Worm (Caenorhabditis elegans): ENCODE results near the gene K09E2.1.
"Not testable (repeated sequence)": the region's sequence is repeated elsewhere in the genome, so short reads cannot be mapped to it uniquely, and the experiment has no call there.

The K09E2.1 gene

ce11 chrX:8716822-8717221 is 35.1 kb downstream of the K09E2.1 start, which contains the start of gene F53A9.7:
TSS of gene F53A9.7 (minus strand) at chrX:8716922.
- TF ChIP-seq ref-1 (GFP tag; conservative IDR thresholded peaks at IDR 0.05): no peak
- TF ChIP-seq flt-1 (GFP tag; IDR thresholded peaks at IDR 0.05): no peak
- no peak for TF ChIP-seq klf-2 (GFP tag; conservative IDR thresholded peaks at IDR 0.05)
- TF ChIP-seq tab-1 (GFP tag; IDR thresholded peaks at IDR 0.05): no peak
- no peak for TF ChIP-seq cog-1 (tag; optimal IDR thresholded peaks at IDR 0.05)
- no peak for TF ChIP-seq med-1 (GFP tag; optimal IDR thresholded peaks at IDR 0.05; ENCODE audit: insufficient read depth)
- TF ChIP-seq ztf-29 (GFP tag; IDR thresholded peaks at IDR 0.05): no peak
- TF ChIP-seq T22C8.4 (GFP tag; IDR thresholded peaks at IDR 0.05): no peak
- no peak for TF ChIP-seq ztf-23 (GFP tag; IDR thresholded peaks at IDR 0.05)

- TF ChIP-seq klf-2 (GFP tag; conservative IDR thresholded peaks at IDR 0.05) (no peak), T22C8.4 (GFP tag; IDR thresholded peaks at IDR 0.05) (no peak), cog-1 (tag; optimal IDR thresholded peaks at IDR 0.05) (no peak), ref-1 (GFP tag; conservative IDR thresholded peaks at IDR 0.05) (no peak), ztf-29 (GFP tag; IDR thresholded peaks at IDR 0.05) (no peak), flt-1 (GFP tag; IDR thresholded peaks at IDR 0.05) (no peak), tab-1 (GFP tag; IDR thresholded peaks at IDR 0.05) (no peak), med-1 (GFP tag; optimal IDR thresholded peaks at IDR 0.05; ENCODE audit: insufficient read depth) (no peak), ztf-23 (GFP tag; IDR thresholded peaks at IDR 0.05) (no peak)
These were observed 36.5 kb downstream of the K09E2.1 start for ce11 chrX:8718153-8718552.

ce11 chrX:8718856-8719255 is 37.2 kb downstream of the K09E2.1 start, which contains the start of gene F53A9.8:
TSS of gene F53A9.8 (minus strand) at chrX:8718904.
- TF ChIP-seq T22C8.4 (GFP tag; IDR thresholded peaks at IDR 0.05): no peak
- TF ChIP-seq tab-1 (GFP tag; IDR thresholded peaks at IDR 0.05): no peak
- no peak for TF ChIP-seq ztf-23 (GFP tag; IDR thresholded peaks at IDR 0.05)
- TF ChIP-seq flt-1 (GFP tag; IDR thresholded peaks at IDR 0.05): no peak
- TF ChIP-seq ref-1 (GFP tag; conservative IDR thresholded peaks at IDR 0.05): no peak

ce11 chrX:8719888-8720287 is 38.2 kb downstream of the K09E2.1 start:
- TF ChIP-seq cog-1 (tag; optimal IDR thresholded peaks at IDR 0.05): no peak
- no peak for TF ChIP-seq klf-2 (GFP tag; conservative IDR thresholded peaks at IDR 0.05)
- TF ChIP-seq T22C8.4 (GFP tag; IDR thresholded peaks at IDR 0.05): no peak
- TF ChIP-seq ztf-23 (GFP tag; IDR thresholded peaks at IDR 0.05): no peak
- no peak for TF ChIP-seq tab-1 (GFP tag; IDR thresholded peaks at IDR 0.05)
- TF ChIP-seq ref-1 (GFP tag; conservative IDR thresholded peaks at IDR 0.05): no peak
- no peak for TF ChIP-seq med-1 (GFP tag; optimal IDR thresholded peaks at IDR 0.05; ENCODE audit: insufficient read depth)
- TF ChIP-seq ztf-29 (GFP tag; IDR thresholded peaks at IDR 0.05): no peak
- no peak for TF ChIP-seq flt-1 (GFP tag; IDR thresholded peaks at IDR 0.05)

ce11 chrX:8720658-8721057 is 39.0 kb downstream of the K09E2.1 start, which contains the start of gene F53A9.9:
TSS of gene F53A9.9 (minus strand) at chrX:8720758.
- TF ChIP-seq T22C8.4 (GFP tag; IDR thresholded peaks at IDR 0.05): no peak
- no peak for TF ChIP-seq ref-1 (GFP tag; conservative IDR thresholded peaks at IDR 0.05)
- TF ChIP-seq flt-1 (GFP tag; IDR thresholded peaks at IDR 0.05): no peak
- no peak for TF ChIP-seq ztf-23 (GFP tag; IDR thresholded peaks at IDR 0.05)
- no peak for TF ChIP-seq tab-1 (GFP tag; IDR thresholded peaks at IDR 0.05)
- no peak for TF ChIP-seq cog-1 (tag; optimal IDR thresholded peaks at IDR 0.05)
- TF ChIP-seq ztf-29 (GFP tag; IDR thresholded peaks at IDR 0.05): no peak
- no peak for TF ChIP-seq klf-2 (GFP tag; conservative IDR thresholded peaks at IDR 0.05)
- TF ChIP-seq med-1 (GFP tag; optimal IDR thresholded peaks at IDR 0.05; ENCODE audit: insufficient read depth): no peak

ce11 chrX:8721273-8721672 is 39.6 kb downstream of the K09E2.1 start:
- no peak for TF ChIP-seq flt-1 (GFP tag; IDR thresholded peaks at IDR 0.05)
- no peak for TF ChIP-seq cog-1 (tag; optimal IDR thresholded peaks at IDR 0.05)
- no peak for TF ChIP-seq T22C8.4 (GFP tag; IDR thresholded peaks at IDR 0.05)
- TF ChIP-seq med-1 (GFP tag; optimal IDR thresholded peaks at IDR 0.05; ENCODE audit: insufficient read depth): no peak
- TF ChIP-seq tab-1 (GFP tag; IDR thresholded peaks at IDR 0.05): no peak
- no peak for TF ChIP-seq ref-1 (GFP tag; conservative IDR thresholded peaks at IDR 0.05)

ce11 chrX:8723127-8723600 is 41.5 kb downstream of the K09E2.1 start, which contains the start of gene tnt-2:
TSS of gene tnt-2 (minus strand) at chrX:8723550.
- TF ChIP-seq med-1 (GFP tag; optimal IDR thresholded peaks at IDR 0.05; ENCODE audit: insufficient read depth) (no peak), ztf-23 (GFP tag; IDR thresholded peaks at IDR 0.05) (no peak), ref-1 (GFP tag; conservative IDR thresholded peaks at IDR 0.05) (no peak), T22C8.4 (GFP tag; IDR thresholded peaks at IDR 0.05) (no peak), flt-1 (GFP tag; IDR thresholded peaks at IDR 0.05) (no peak), ztf-29 (GFP tag; IDR thresholded peaks at IDR 0.05) (no peak), klf-2 (GFP tag; conservative IDR thresholded peaks at IDR 0.05) (no peak), tab-1 (GFP tag; IDR thresholded peaks at IDR 0.05) (no peak), cog-1 (tag; optimal IDR thresholded peaks at IDR 0.05) (no peak)

ce11 chrX:8723840-8724239 is 42.1 kb downstream of the K09E2.1 start:
- TF ChIP-seq med-1 (GFP tag; optimal IDR thresholded peaks at IDR 0.05; ENCODE audit: insufficient read depth) (no peak), flt-1 (GFP tag; IDR thresholded peaks at IDR 0.05) (no peak), T22C8.4 (GFP tag; IDR thresholded peaks at IDR 0.05) (no peak), cog-1 (tag; optimal IDR thresholded peaks at IDR 0.05) (peak; percentile 14), tab-1 (GFP tag; IDR thresholded peaks at IDR 0.05) (no peak), klf-2 (GFP tag; conservative IDR thresholded peaks at IDR 0.05) (no peak)

- TF ChIP-seq flt-1 (GFP tag; IDR thresholded peaks at IDR 0.05) (no peak), tab-1 (GFP tag; IDR thresholded peaks at IDR 0.05) (no peak), ztf-23 (GFP tag; IDR thresholded peaks at IDR 0.05) (no peak), ref-1 (GFP tag; conservative IDR thresholded peaks at IDR 0.05) (no peak), klf-2 (GFP tag; conservative IDR thresholded peaks at IDR 0.05) (no peak), ztf-29 (GFP tag; IDR thresholded peaks at IDR 0.05) (no peak), cog-1 (tag; optimal IDR thresholded peaks at IDR 0.05) (no peak), med-1 (GFP tag; optimal IDR thresholded peaks at IDR 0.05; ENCODE audit: insufficient read depth) (no peak), T22C8.4 (GFP tag; IDR thresholded peaks at IDR 0.05) (no peak)
These were observed 45.6 kb downstream of the K09E2.1 start, which contains the start of gene EGAP4.1 for ce11 chrX:8727306-8727705. TSS of gene EGAP4.1 (minus strand) at chrX:8727406.

- not testable (repeated sequence) for TF ChIP-seq T22C8.4, ztf-29, tab-1 (GFP tag; IDR thresholded peaks at IDR 0.05)
These were observed 50.1 kb downstream of the K09E2.1 start, which contains the start of gene M02D8.6 for ce11 chrX:8731822-8732221. TSS of gene M02D8.6 (minus strand) at chrX:8731922.

Data from whole organism, midembryonic.